Fruit fly (Drosophila melanogaster): ENCODE results near the gene Hsc70-4.

- TF ChIP-seq Crg-1 (GFP tag; optimal IDR thresholded peaks at IDR 0.05): no peak
- no peak for TF ChIP-seq toe (GFP tag; optimal IDR thresholded peaks at IDR 0.05)
- TF ChIP-seq pad (GFP tag; optimal IDR thresholded peaks at IDR 0.05): peak; percentile 83
- TF ChIP-seq CG1620 (GFP tag; optimal IDR thresholded peaks at IDR 0.05): no peak
- peak; percentile 24 for TF ChIP-seq cic (GFP tag; optimal IDR thresholded peaks at IDR 0.05)
- no peak for TF ChIP-seq bab1 (GFP tag; optimal IDR thresholded peaks at IDR 0.05)
- peak; percentile 88 for TF ChIP-seq CG33017 (tag; optimal IDR thresholded peaks at IDR 0.05)
- peak; percentile 69 for TF ChIP-seq CG7101 (tag; optimal IDR thresholded peaks at IDR 0.05)
- no peak for TF ChIP-seq ovo (GFP tag; optimal IDR thresholded peaks at IDR 0.05)
- peak; percentile 51 for TF ChIP-seq CG12768 (GFP tag; optimal IDR thresholded peaks at IDR 0.05)
- peak; percentile 19 for TF ChIP-seq tj (GFP tag; optimal IDR thresholded peaks at IDR 0.05)
- peak; percentile 39 for TF ChIP-seq Clk (GFP tag; optimal IDR thresholded peaks at IDR 0.05)
- TF ChIP-seq CG7045 (GFP tag; optimal IDR thresholded peaks at IDR 0.05): peak; percentile 57
- TF ChIP-seq CG14711 (tag; optimal IDR thresholded peaks at IDR 0.05): peak; percentile 47
These were observed 8.0 kb downstream of the Hsc70-4 start for dm6 chr3R:15250454-15250853.

All from whole organism, adult.